Worm (Caenorhabditis elegans) whole organism, midembryonic: ENCODE measurements around the gene sre-30.
A peak's percentile ranks its signal among the peaks of the same experiment; 100 is the strongest.

Source experiments
- T22C8.4 ChIP-seq: fragments of 200-800 bp; sonication (Bioruptor generic); IDR thresholded peaks from 2 replicates; pipeline ENCODE4 v1.3.6; 2022; ENCODE audit warnings: missing genetic modification characterization, missing compliant biosample characterization
- cog-1 ChIP-seq: sonication (generic microtip); optimal IDR thresholded peaks from 2 replicates; lab custom pipeline; 2016; ENCODE audit warnings: missing genetic modification characterization, missing compliant biosample characterization
- flt-1 ChIP-seq: fragments of 200-800 bp; sonication (Bioruptor generic); IDR thresholded peaks from 2 replicates; pipeline ENCODE4 v1.3.6; 2022; ENCODE audit warnings: missing genetic modification characterization, missing compliant biosample characterization
- klf-2 ChIP-seq: fragments of 200-800 bp; sonication (Bioruptor generic); conservative IDR thresholded peaks from 2 replicates; pipeline ENCODE4 v1.3.6; 2022; ENCODE audit warnings: missing genetic modification reagents, missing genetic modification characterization, missing compliant biosample characterization
- med-1 ChIP-seq: sonication (generic microtip); optimal IDR thresholded peaks from 2 replicates; lab custom pipeline; 2017; ENCODE audit warnings: missing genetic modification characterization, mild to moderate bottlenecking, missing compliant biosample characterization, antibody characterized with exemption, missing genetic modification reagents; ENCODE audit not compliant: insufficient read depth
- ref-1 ChIP-seq: fragments of 200-800 bp; sonication (Bioruptor generic); conservative IDR thresholded peaks from 2 replicates; pipeline ENCODE4 v1.3.6; 2022; ENCODE audit warnings: missing genetic modification reagents, missing genetic modification characterization, missing compliant biosample characterization
- tab-1 ChIP-seq: fragments of 200-800 bp; sonication (Bioruptor generic); IDR thresholded peaks from 2 replicates; pipeline ENCODE4 v1.3.6; 2022; ENCODE audit warnings: missing genetic modification characterization, missing compliant biosample characterization
- ztf-23 ChIP-seq: fragments of 200-800 bp; sonication (Bioruptor generic); IDR thresholded peaks from 2 replicates; pipeline ENCODE4 v1.3.6; 2022; ENCODE audit warnings: missing genetic modification reagents, missing genetic modification characterization, missing compliant biosample characterization
- ztf-29 ChIP-seq: fragments of 200-800 bp; sonication (Bioruptor generic); IDR thresholded peaks from 2 replicates; pipeline ENCODE4 v1.3.6; 2022; ENCODE audit warnings: missing genetic modification reagents, missing genetic modification characterization, missing compliant biosample characterization

sre-30 gene

DNA sequence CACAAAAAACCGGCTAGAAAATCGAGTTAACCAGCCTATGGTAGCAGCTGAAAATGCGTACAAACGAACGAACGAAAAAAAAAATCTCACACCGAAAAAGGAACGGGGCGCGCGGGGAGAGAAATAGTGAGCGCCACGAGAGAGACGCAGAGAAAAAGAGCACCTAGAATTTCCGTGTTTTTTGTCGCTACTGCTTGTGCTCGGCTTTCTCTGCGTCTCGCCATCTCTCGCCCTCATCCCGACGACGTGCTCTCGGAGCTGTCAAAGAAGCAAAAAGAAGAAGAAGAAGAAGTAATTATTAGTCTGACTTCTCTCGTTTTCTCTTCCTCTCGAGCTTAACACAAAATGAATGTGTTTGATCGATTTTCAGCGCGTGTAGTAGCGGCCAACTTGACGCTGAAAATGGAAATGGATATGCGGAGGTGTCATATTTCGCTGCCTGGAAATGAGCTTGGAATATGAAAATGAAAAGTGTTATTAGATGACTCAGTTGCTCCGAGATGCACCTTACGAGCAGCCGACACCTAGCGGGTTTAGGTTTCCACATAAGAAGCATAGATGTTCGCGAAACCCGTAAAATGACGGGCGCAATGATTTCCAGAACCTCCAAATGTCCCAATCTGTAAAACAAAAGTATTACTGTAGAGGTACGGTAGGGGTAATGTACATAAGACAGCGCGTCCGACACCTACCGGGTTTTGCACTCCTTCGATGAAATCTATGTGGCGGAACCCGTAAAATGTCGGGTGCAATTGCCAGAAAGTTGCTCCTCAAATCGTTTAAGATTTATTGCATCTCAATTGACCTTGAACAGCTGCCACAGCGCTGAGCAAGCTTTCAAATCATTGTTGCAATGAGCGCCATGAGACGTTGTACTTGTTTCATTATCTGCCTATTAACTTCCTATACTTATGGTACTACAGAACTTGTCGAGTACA, 23.4 kb downstream of the sre-30 start, which contains the start of gene btb-14:
Gene btb-14 (plus strand): TSS at position 839 of the 938 bp plus-strand sequence.
- TF ChIP-seq med-1 (GFP tag; lab: Kevin White, UChicago) (no peak), ztf-23 (GFP tag; lab: Robert Waterston, UW) (no peak), cog-1 (tag; lab: Kevin White, UChicago) (no peak), ztf-29 (no peak), ref-1 (GFP tag; lab: Robert Waterston, UW) (no peak), tab-1 (GFP tag; lab: Robert Waterston, UW) (no peak), klf-2 (GFP tag; lab: Robert Waterston, UW) (no peak), T22C8.4 (GFP tag; lab: Robert Waterston, UW) (no peak), flt-1 (no peak)

DNA sequence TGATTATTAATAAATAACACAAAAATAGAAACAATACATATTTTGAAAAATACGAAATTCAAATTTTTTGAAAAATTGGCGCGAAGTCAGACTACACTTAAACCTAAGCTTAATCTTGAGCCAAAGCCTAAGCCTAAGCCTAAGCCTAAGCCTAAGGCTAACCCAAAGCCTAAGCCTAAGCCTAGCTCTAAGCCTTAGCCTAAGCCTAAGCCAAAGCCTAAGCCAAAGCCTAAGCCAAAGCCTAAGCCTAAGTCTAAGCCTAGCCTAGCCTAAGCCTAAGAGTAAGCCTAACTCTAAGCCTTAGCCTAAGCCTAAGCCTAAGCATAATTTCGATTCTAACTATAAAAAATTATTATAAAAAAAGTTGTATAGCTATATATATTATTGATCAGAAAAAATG, 25.4 kb downstream of the sre-30 start:
- TF ChIP-seq ref-1 (GFP tag; lab: Robert Waterston, UW) (no peak), ztf-29 (no peak), ztf-23 (GFP tag; lab: Robert Waterston, UW) (no peak), T22C8.4 (GFP tag; lab: Robert Waterston, UW) (no peak), cog-1 (tag; lab: Kevin White, UChicago) (no peak), med-1 (GFP tag; lab: Kevin White, UChicago) (no peak), flt-1 (no peak), tab-1 (GFP tag; lab: Robert Waterston, UW) (no peak), klf-2 (GFP tag; lab: Robert Waterston, UW) (no peak)

DNA sequence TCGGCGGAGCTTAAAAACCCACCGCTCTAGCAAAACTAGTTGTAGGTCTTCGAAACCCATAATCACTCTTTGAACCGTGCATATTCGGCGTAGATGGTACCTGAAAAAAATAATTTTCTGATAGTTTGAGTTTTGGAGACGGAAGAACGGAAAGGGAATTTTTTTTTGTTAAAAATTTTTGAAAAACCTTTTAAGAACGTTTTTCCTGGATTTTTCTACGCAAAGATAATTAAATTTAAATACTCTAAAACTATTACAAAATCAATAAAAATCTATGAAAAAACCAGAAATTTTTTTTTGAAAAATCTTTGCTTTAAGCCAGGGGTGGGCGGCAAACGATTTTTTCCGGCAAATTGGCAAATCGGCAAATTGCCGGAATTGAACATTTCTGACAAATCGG, 26.9 kb downstream of the sre-30 start, which contains the start of gene marc-5:
Gene marc-5 (minus strand): TSS at position 101 of the 400 bp plus-strand sequence.
- TF ChIP-seq ztf-29 (no peak), klf-2 (GFP tag; lab: Robert Waterston, UW) (no peak), T22C8.4 (GFP tag; lab: Robert Waterston, UW) (no peak), med-1 (GFP tag; lab: Kevin White, UChicago) (no peak), flt-1 (no peak), tab-1 (GFP tag; lab: Robert Waterston, UW) (no peak), ref-1 (GFP tag; lab: Robert Waterston, UW) (no peak), ztf-23 (GFP tag; lab: Robert Waterston, UW) (no peak), cog-1 (tag; lab: Kevin White, UChicago) (no peak)

DNA sequence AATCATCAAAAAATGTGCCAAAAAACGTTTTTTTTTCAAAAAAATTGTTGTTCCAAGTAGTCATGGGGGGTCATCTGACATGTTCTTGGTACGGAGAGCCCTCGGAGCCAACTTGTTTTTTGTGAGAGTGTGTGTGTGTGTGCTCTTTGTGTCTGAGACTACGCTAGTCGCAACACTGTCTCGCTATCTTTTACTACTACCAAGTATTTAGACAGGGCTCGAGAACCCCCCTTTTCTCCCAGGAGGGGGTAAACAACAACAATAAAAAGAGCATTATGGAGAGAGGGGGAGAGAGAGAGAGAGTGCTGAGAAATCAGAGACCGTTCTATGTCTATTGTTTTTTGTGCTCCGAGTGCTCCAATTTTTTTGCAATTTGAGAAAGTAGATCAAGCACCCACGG, 27.5 kb downstream of the sre-30 start:
- TF ChIP-seq T22C8.4 (GFP tag; lab: Robert Waterston, UW) = no peak
- no peak for TF ChIP-seq med-1 (GFP tag; lab: Kevin White, UChicago)
- no peak for TF ChIP-seq cog-1 (tag; lab: Kevin White, UChicago)
- no peak for TF ChIP-seq ztf-29
- no peak for TF ChIP-seq ref-1 (GFP tag; lab: Robert Waterston, UW)
- no peak for TF ChIP-seq tab-1 (GFP tag; lab: Robert Waterston, UW)
- no peak for TF ChIP-seq ztf-23 (GFP tag; lab: Robert Waterston, UW)
- TF ChIP-seq klf-2 (GFP tag; lab: Robert Waterston, UW) = no peak
- TF ChIP-seq flt-1 = no peak

DNA sequence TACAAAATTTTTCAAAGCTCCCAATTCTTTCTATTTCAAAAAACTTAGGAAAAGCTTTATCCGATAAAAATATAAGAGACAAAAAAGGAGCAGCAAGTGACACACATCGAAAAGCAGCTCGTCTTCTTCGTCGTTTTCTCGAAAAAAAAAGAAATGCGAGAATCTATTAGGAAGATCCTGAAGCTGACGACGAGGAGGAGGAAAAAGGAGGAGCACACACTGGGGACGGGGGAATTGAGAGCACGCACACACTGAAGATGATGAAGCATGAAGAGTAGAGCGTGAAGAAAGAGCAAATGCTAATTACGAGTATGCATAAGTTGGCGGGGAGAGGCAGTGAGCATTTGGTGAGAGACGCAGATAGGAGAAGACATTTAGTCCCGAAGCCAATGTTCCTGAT, 32.4 kb downstream of the sre-30 start:
- no peak for TF ChIP-seq med-1 (GFP tag; lab: Kevin White, UChicago)
- TF ChIP-seq T22C8.4 (GFP tag; lab: Robert Waterston, UW) = no peak
- no peak for TF ChIP-seq flt-1
- no peak for TF ChIP-seq tab-1 (GFP tag; lab: Robert Waterston, UW)
- no peak for TF ChIP-seq ztf-23 (GFP tag; lab: Robert Waterston, UW)
- no peak for TF ChIP-seq cog-1 (tag; lab: Kevin White, UChicago)
- TF ChIP-seq ref-1 (GFP tag; lab: Robert Waterston, UW) = no peak
- no peak for TF ChIP-seq ztf-29
- no peak for TF ChIP-seq klf-2 (GFP tag; lab: Robert Waterston, UW)

DNA sequence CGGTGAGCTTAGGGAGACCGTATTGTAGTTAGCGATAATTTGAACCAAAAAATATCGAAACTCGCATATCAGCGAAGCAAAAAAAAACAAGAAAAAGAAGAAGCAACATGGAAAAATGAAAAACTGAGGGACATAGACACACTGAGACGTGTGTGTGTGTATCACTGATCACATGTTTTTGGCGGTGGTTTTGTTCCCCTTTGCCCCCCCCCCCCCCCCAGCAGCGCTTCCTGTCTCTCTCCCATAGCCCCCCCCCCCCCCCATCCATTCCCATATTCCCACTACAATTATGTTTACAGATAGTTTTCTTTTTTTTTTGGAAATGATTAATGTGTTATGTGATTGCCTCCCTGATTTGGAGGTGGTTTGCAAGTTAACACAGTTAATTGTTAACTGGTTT, 37.1 kb downstream of the sre-30 start:
- no peak for TF ChIP-seq ztf-29
- no peak for TF ChIP-seq tab-1 (GFP tag; lab: Robert Waterston, UW)
- TF ChIP-seq T22C8.4 (GFP tag; lab: Robert Waterston, UW) = no peak
- TF ChIP-seq flt-1 = no peak
- TF ChIP-seq klf-2 (GFP tag; lab: Robert Waterston, UW) = no peak
- no peak for TF ChIP-seq cog-1 (tag; lab: Kevin White, UChicago)
- TF ChIP-seq ref-1 (GFP tag; lab: Robert Waterston, UW) = no peak
- TF ChIP-seq ztf-23 (GFP tag; lab: Robert Waterston, UW) = no peak
- no peak for TF ChIP-seq med-1 (GFP tag; lab: Kevin White, UChicago)

DNA sequence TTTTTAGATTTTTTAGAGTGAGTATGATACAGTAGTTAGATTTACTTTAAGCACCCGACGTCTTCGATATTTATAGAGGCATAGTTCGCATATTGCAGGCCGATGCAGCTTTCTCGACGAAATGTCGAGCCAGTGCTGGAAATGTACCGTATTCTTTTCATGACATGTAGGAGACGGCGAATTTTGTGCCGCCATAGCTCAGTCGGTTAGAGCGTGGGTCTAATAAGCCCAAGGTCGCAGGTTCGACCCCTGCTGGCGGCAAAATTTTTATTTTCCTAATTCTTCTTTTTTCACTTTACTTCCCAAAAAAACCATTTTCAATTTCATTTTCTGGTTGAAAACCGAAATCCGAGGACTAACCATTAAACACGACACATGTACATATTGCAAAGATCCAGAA, 44.0 kb downstream of the sre-30 start:
- TF ChIP-seq ref-1 (GFP tag; lab: Robert Waterston, UW) (0 out of 2 replicates have a peak, but pooled peaks have one; percentile 29), ztf-29 (0 out of 2 replicates have a peak, but pooled peaks have one; percentile 49), flt-1 (peak; percentile 73), cog-1 (tag; lab: Kevin White, UChicago) (no peak)
